Worm (Caenorhabditis elegans) whole organism, L4/young adult: Measurements from ENCODE around the gene T24E12.1.

Experiments used
- W03F9.2 ChIP-seq: fragments of 150-350 bp; optimal IDR thresholded peaks from 2 replicates; lab custom pipeline; 2014; ENCODE audit warnings: missing biosample characterization, missing genetic modification characterization
- dao-5 ChIP-seq: sonication (generic microtip); optimal IDR thresholded peaks from 2 replicates; lab custom pipeline; 2016; ENCODE audit warnings: missing genotype, missing genetic modification characterization, moderate library complexity, missing compliant biosample characterization
- him-1 ChIP-seq: sonication (generic microtip); optimal IDR thresholded peaks from 2 replicates; lab custom pipeline; 2016; ENCODE audit warnings: missing genotype, missing genetic modification reagents, missing genetic modification characterization, missing compliant biosample characterization

- no peak for TF ChIP-seq dao-5 (tag; lab: Kevin White, UChicago)
- TF ChIP-seq him-1 (tag; lab: Kevin White, UChicago), result no peak
- no peak for TF ChIP-seq W03F9.2
Measured at ce11 chrII:3793336-3793735, 8.0 kb downstream of the T24E12.1 start, which contains the start of gene fbxb-99.
